Fruit fly (Drosophila melanogaster) whole organism, embryonic: ENCODE measurements around the gene CG14022.
A peak's percentile ranks its signal among the peaks of the same experiment; 100 is the strongest.

ENCODE experiments used
- Abd-B ChIP-seq: fragments of 200-800 bp; sonication (Bioruptor generic); optimal IDR thresholded peaks from 2 replicates; lab custom pipeline; 2018; ENCODE audit warnings: missing biosample characterization, mild to moderate bottlenecking, missing genetic modification characterization, moderate library complexity
- Aef1 ChIP-seq: fragments of 200-800 bp; sonication (Bioruptor generic); IDR thresholded peaks from 3 replicates; pipeline ENCODE4 v1.3.6; 2022; ENCODE audit warnings: missing biosample characterization, missing genetic modification characterization
- Bdp1 ChIP-seq: fragments of 200-800 bp; sonication (Bioruptor generic); optimal IDR thresholded peaks from 3 replicates; lab custom pipeline; 2016; ENCODE audit warnings: missing biosample characterization, missing genetic modification characterization
- Bgb ChIP-seq: fragments of 200-800 bp; sonication (Bioruptor generic); IDR thresholded peaks from 2 replicates; pipeline ENCODE4 v1.3.6; 2022; ENCODE audit warnings: missing biosample characterization, missing genetic modification characterization; ENCODE audit not compliant: partially characterized antibody
- CG10979 ChIP-seq: fragments of 200-800 bp; sonication (Bioruptor generic); optimal IDR thresholded peaks from 2 replicates; lab custom pipeline; 2018; ENCODE audit warnings: missing biosample characterization, mild to moderate bottlenecking, missing genetic modification characterization, moderate library complexity
- CG12219 ChIP-seq: fragments of 200-800 bp; sonication (Bioruptor generic); optimal IDR thresholded peaks from 3 replicates; lab custom pipeline; 2018; ENCODE audit warnings: missing biosample characterization, mild to moderate bottlenecking, missing genetic modification characterization
- CG12744 ChIP-seq: fragments of 200-800 bp; sonication (Bioruptor generic); optimal IDR thresholded peaks from 2 replicates; lab custom pipeline; 2016; ENCODE audit warnings: missing biosample characterization, missing genetic modification characterization
- CG12769 ChIP-seq: fragments of 200-800 bp; sonication (Bioruptor generic); optimal IDR thresholded peaks from 2 replicates; lab custom pipeline; 2019; ENCODE audit warnings: missing biosample characterization, mild to moderate bottlenecking, missing genetic modification characterization, moderate library complexity
- CG13424 ChIP-seq: fragments of 200-800 bp; sonication (Bioruptor generic); optimal IDR thresholded peaks from 2 replicates; lab custom pipeline; 2019; ENCODE audit warnings: missing biosample characterization, mild to moderate bottlenecking, missing genetic modification characterization, moderate library complexity
- CG17328 ChIP-seq: fragments of 200-800 bp; sonication (Bioruptor generic); IDR thresholded peaks from 2 replicates; pipeline ENCODE4 v1.3.6; 2022; ENCODE audit warnings: missing biosample characterization, missing genetic modification characterization
- CG17361 ChIP-seq: fragments of 200-800 bp; sonication (Bioruptor generic); IDR thresholded peaks from 3 replicates; pipeline ENCODE4 v1.3.6; 2022; ENCODE audit warnings: missing biosample characterization, missing genetic modification characterization
- CG17612 ChIP-seq: fragments of 200-800 bp; sonication (Bioruptor generic); IDR thresholded peaks from 2 replicates; pipeline ENCODE4 v1.3.6; 2022; ENCODE audit warnings: missing biosample characterization, missing genetic modification characterization
- CG18764 ChIP-seq: fragments of 200-800 bp; sonication (Bioruptor generic); optimal IDR thresholded peaks from 3 replicates; lab custom pipeline; 2016; ENCODE audit warnings: missing biosample characterization, missing genetic modification characterization
- CG3065 ChIP-seq: fragments of 200-800 bp; sonication (Bioruptor generic); optimal IDR thresholded peaks from 2 replicates; lab custom pipeline; 2016; ENCODE audit warnings: missing biosample characterization, missing genetic modification characterization
- CG32767 ChIP-seq: fragments of 200-800 bp; sonication (Bioruptor generic); IDR thresholded peaks from 2 replicates; pipeline ENCODE4 v1.3.6; 2022; ENCODE audit warnings: missing biosample characterization, missing genetic modification characterization
- CG33213 ChIP-seq: fragments of 200-800 bp; sonication (Bioruptor generic); optimal IDR thresholded peaks from 3 replicates; lab custom pipeline; 2016; ENCODE audit warnings: missing biosample characterization, missing genetic modification characterization
- CG3726 ChIP-seq: fragments of 200-800 bp; sonication (Bioruptor generic); IDR thresholded peaks from 3 replicates; pipeline ENCODE4, ENCODE4 v1.3.6; 2022; ENCODE audit warnings: missing biosample characterization, missing genetic modification characterization
- CG7786 ChIP-seq: fragments of 200-800 bp; sonication (Bioruptor generic); optimal IDR thresholded peaks from 2 replicates; lab custom pipeline; 2016; ENCODE audit warnings: missing biosample characterization, missing genetic modification characterization
- CG7928 ChIP-seq: fragments of 200-800 bp; sonication (Bioruptor generic); optimal IDR thresholded peaks from 2 replicates; lab custom pipeline; 2017; ENCODE audit warnings: missing biosample characterization, mild to moderate bottlenecking, missing genetic modification characterization
- D ChIP-seq, 2 experiments: fragments of 200-800 bp in 1 of 2; fragments of >200 bp in 1 of 2; sonication (Bioruptor generic) in 1 of 2; optimal IDR thresholded peaks; 2 replicates in 1 of 2; 3 replicates in 1 of 2; lab custom pipeline; 2017; ENCODE audit warnings: mild to moderate bottlenecking in 1 of 2, missing biosample characterization in 1 of 2, missing genetic modification characterization in 1 of 2, missing genetic modification reagents in 1 of 2
- D19B ChIP-seq: fragments of 200-800 bp; sonication (Bioruptor generic); optimal IDR thresholded peaks from 2 replicates; lab custom pipeline; 2017; ENCODE audit warnings: missing biosample characterization, mild to moderate bottlenecking, missing genetic modification characterization
- Dad ChIP-seq: fragments of 200-800 bp; sonication (Bioruptor generic); optimal IDR thresholded peaks from 3 replicates; lab custom pipeline; 2016; ENCODE audit warnings: missing biosample characterization, missing genetic modification characterization
- Doc3 ChIP-seq: fragments of 200-800 bp; sonication (Bioruptor generic); IDR thresholded peaks from 3 replicates; pipeline ENCODE4 v1.3.6; 2022; ENCODE audit warnings: missing biosample characterization, missing genetic modification characterization; ENCODE audit not compliant: partially characterized antibody
- HmgD ChIP-seq: fragments of 200-800 bp; sonication (Bioruptor generic); optimal IDR thresholded peaks from 3 replicates; lab custom pipeline; 2016; ENCODE audit warnings: missing biosample characterization, missing genetic modification characterization
- Hr39 ChIP-seq: fragments of >200 bp; optimal IDR thresholded peaks from 2 replicates; lab custom pipeline; 2017
- Myb ChIP-seq: fragments of 200-800 bp; sonication (Bioruptor generic); optimal IDR thresholded peaks from 2 replicates; lab custom pipeline; 2016; ENCODE audit warnings: missing biosample characterization, missing genetic modification characterization
- NfI ChIP-seq: fragments of 200-800 bp; sonication (Bioruptor generic); optimal IDR thresholded peaks from 3 replicates; lab custom pipeline; 2018; ENCODE audit warnings: missing biosample characterization, mild to moderate bottlenecking, missing genetic modification characterization, moderate library complexity
- Optix ChIP-seq: fragments of 200-800 bp; sonication (Bioruptor generic); IDR thresholded peaks from 3 replicates; pipeline ENCODE4 v1.3.6; 2022; ENCODE audit warnings: missing biosample characterization, missing genetic modification characterization
- Ravus ChIP-seq: fragments of 200-800 bp; sonication (Bioruptor generic); IDR thresholded peaks from 2 replicates; pipeline ENCODE4 v1.3.6; 2022; ENCODE audit warnings: missing biosample characterization, missing genetic modification characterization
- TFAM ChIP-seq: fragments of 200-800 bp; sonication (Bioruptor generic); optimal IDR thresholded peaks from 2 replicates; lab custom pipeline; 2017; ENCODE audit warnings: missing biosample characterization, missing genetic modification characterization, inconsistent platforms
- bowl ChIP-seq: fragments of 200-800 bp; sonication (Bioruptor generic); IDR thresholded peaks from 2 replicates; pipeline ENCODE4 v1.3.6; 2022; ENCODE audit warnings: missing biosample characterization, missing genetic modification characterization
- br ChIP-seq: fragments of >200 bp; optimal IDR thresholded peaks from 2 replicates; lab custom pipeline; 2017
- chm ChIP-seq: fragments of 200-800 bp; sonication (Bioruptor generic); IDR thresholded peaks from 2 replicates; pipeline ENCODE4 v1.3.6; 2022; ENCODE audit warnings: missing biosample characterization, missing genetic modification characterization
- dpn ChIP-seq, 2 experiments: fragments of 200-800 bp; sonication (Bioruptor generic); optimal IDR thresholded peaks; 3 replicates each; lab custom pipeline; 2016; ENCODE audit warnings: missing biosample characterization in 2 of 2, missing genetic modification characterization in 2 of 2
- fd3F ChIP-seq: fragments of 200-800 bp; sonication (Bioruptor generic); optimal IDR thresholded peaks from 2 replicates; lab custom pipeline; 2018; ENCODE audit warnings: missing biosample characterization, mild to moderate bottlenecking, missing genetic modification characterization, moderate library complexity
- insv ChIP-seq, 2 experiments: fragments of 200-800 bp; sonication (Bioruptor generic); optimal IDR thresholded peaks; 3 replicates each; lab custom pipeline; 2016 to 2018; ENCODE audit warnings: missing biosample characterization in 2 of 2, missing genetic modification characterization in 2 of 2
- jigr1 ChIP-seq: fragments of 200-800 bp; sonication (Bioruptor generic); IDR thresholded peaks from 3 replicates; pipeline ENCODE4 v1.3.6; 2022; ENCODE audit warnings: missing biosample characterization, missing genetic modification characterization
- jumu ChIP-seq: fragments of 200-800 bp; sonication (Bioruptor generic); optimal IDR thresholded peaks from 3 replicates; lab custom pipeline; 2016; ENCODE audit warnings: missing biosample characterization, missing genetic modification characterization
- klu ChIP-seq: fragments of 200-800 bp; sonication (Bioruptor generic); IDR thresholded peaks from 2 replicates; pipeline ENCODE4 v1.3.6; 2022; ENCODE audit warnings: missing biosample characterization, missing genetic modification characterization
- maf-S ChIP-seq: fragments of 200-800 bp; sonication (Bioruptor generic); optimal IDR thresholded peaks from 2 replicates; lab custom pipeline; 2016; ENCODE audit warnings: missing biosample characterization, missing genetic modification characterization
- nmo ChIP-seq: fragments of 200-800 bp; sonication (Bioruptor generic); optimal IDR thresholded peaks from 2 replicates; lab custom pipeline; 2018; ENCODE audit warnings: missing biosample characterization, mild to moderate bottlenecking, missing genetic modification characterization, moderate library complexity
- nom ChIP-seq: fragments of 200-800 bp; sonication (Bioruptor generic); optimal IDR thresholded peaks from 2 replicates; lab custom pipeline; 2017; ENCODE audit warnings: missing biosample characterization, missing genetic modification characterization, mild to moderate bottlenecking, moderate library complexity, missing genetic modification reagents
- onecut ChIP-seq: fragments of 200-800 bp; sonication (Bioruptor generic); IDR thresholded peaks from 2 replicates; pipeline ENCODE4 v1.3.6; 2022; ENCODE audit warnings: missing biosample characterization, missing genetic modification characterization
- org-1 ChIP-seq: fragments of 200-800 bp; sonication (Bioruptor generic); optimal IDR thresholded peaks from 2 replicates; lab custom pipeline; 2017; ENCODE audit warnings: missing biosample characterization, missing genetic modification characterization
- pan ChIP-seq, 4 experiments: fragments of >200 bp in 3 of 4; fragments of 200-800 bp in 1 of 4; sonication (Bioruptor generic) in 1 of 4; optimal IDR thresholded peaks in 3 of 4; IDR thresholded peaks in 1 of 4; 2 replicates each; pipeline versions ENCODE4 v1.3.6 to Lab custom; 2017 to 2022; ENCODE audit warnings: missing biosample characterization in 2 of 4, missing genetic modification characterization in 2 of 4, mixed read lengths in 1 of 4
- rib ChIP-seq: fragments of 200-800 bp; sonication (Bioruptor generic); IDR thresholded peaks from 2 replicates; pipeline ENCODE4 v1.3.6; 2022; ENCODE audit warnings: missing biosample characterization, missing genetic modification characterization
- slbo ChIP-seq: fragments of 200-800 bp; sonication (Bioruptor generic); IDR thresholded peaks from 2 replicates; pipeline ENCODE4 v1.3.6; 2022; ENCODE audit warnings: missing biosample characterization, missing genetic modification characterization
- zen2 ChIP-seq: fragments of 200-800 bp; sonication (Bioruptor generic); IDR thresholded peaks from 3 replicates; pipeline ENCODE4 v1.3.6; 2022; ENCODE audit warnings: missing biosample characterization, missing genetic modification characterization; ENCODE audit not compliant: partially characterized antibody
- zf30C ChIP-seq: fragments of 200-800 bp; sonication (Bioruptor generic); optimal IDR thresholded peaks from 3 replicates; lab custom pipeline; 2018; ENCODE audit warnings: missing biosample characterization, mild to moderate bottlenecking, missing genetic modification characterization

The CG14022 gene

dm6 chr2L:5298978-5299627 is 29.6 kb downstream of the CG14022 start (continued):
- TF ChIP-seq Doc3 (GFP tag; lab: Robert Waterston, UW), result no peak
- no peak for TF ChIP-seq D (optimal IDR thresholded peaks at IDR 0.05; lab: Kevin White, UChicago)
- TF ChIP-seq D (GFP tag; optimal IDR thresholded peaks at IDR 0.05; lab: Kevin White, UChicago), result peak; percentile 88
- TF ChIP-seq zf30C (GFP tag; lab: Kevin White, UChicago), result no peak
- TF ChIP-seq org-1 (GFP tag; lab: Kevin White, UChicago), result peak; percentile 84
- peak; percentile 54 to 75 for TF ChIP-seq dpn (GFP tag; optimal IDR thresholded peaks at IDR 0.05; lab: Kevin White, UChicago)
- no peak for TF ChIP-seq rib (GFP tag; lab: Robert Waterston, UW)
- TF ChIP-seq Dad, result no peak
- peak; percentile 21 for TF ChIP-seq CG12769 (tag; lab: Kevin White, UChicago)
- peak; percentile 68; the same call in 2 of the 3 replicates for TF ChIP-seq Optix (GFP tag; lab: Robert Waterston, UW)
- TF ChIP-seq CG3065 (GFP tag; lab: Kevin White, UChicago), result peak; percentile 38
- peak; percentile 70 for TF ChIP-seq Abd-B
- peak; percentile 94 for TF ChIP-seq CG13424 (tag; lab: Kevin White, UChicago)
- no peak for TF ChIP-seq Bgb (GFP tag; lab: Robert Waterston, UW)
- no peak for TF ChIP-seq CG17612 (GFP tag; lab: Robert Waterston, UW)
- peak; percentile 15 for TF ChIP-seq Myb (GFP tag; lab: Kevin White, UChicago)
- no peak for TF ChIP-seq CG12744
- no peak for TF ChIP-seq HmgD (GFP tag; lab: Kevin White, UChicago)
- no peak for TF ChIP-seq zen2 (GFP tag; lab: Robert Waterston, UW)
- TF ChIP-seq CG33213 (GFP tag; lab: Kevin White, UChicago), result no peak
- TF ChIP-seq nom (GFP tag; lab: Kevin White, UChicago), result no peak
- TF ChIP-seq br (lab: Kevin White, UChicago), result no peak
- TF ChIP-seq jumu (GFP tag; lab: Kevin White, UChicago), result peak; percentile 43
- TF ChIP-seq CG32767 (GFP tag; lab: Robert Waterston, UW), result peak; percentile 83
- TF ChIP-seq fd3F, result peak; percentile 23
- no peak for TF ChIP-seq insv (GFP tag; optimal IDR thresholded peaks at IDR 0.05; lab: Kevin White, UChicago)
- peak; percentile 87 for TF ChIP-seq CG17361
- TF ChIP-seq bowl (GFP tag; lab: Robert Waterston, UW), result 0 out of 2 replicates have a peak, but pooled peaks have one; percentile 17
- TF ChIP-seq Bdp1, result peak; percentile 45
- peak; percentile 78 for TF ChIP-seq chm
- TF ChIP-seq CG12219 (GFP tag; lab: Kevin White, UChicago), result peak; percentile 79
- TF ChIP-seq Hr39 (lab: Kevin White, UChicago), result no peak
- TF ChIP-seq slbo, result peak; percentile 56; the same call in 1 of the 2 replicates
- no peak for TF ChIP-seq klu (GFP tag; lab: Robert Waterston, UW)
- TF ChIP-seq CG10979 (tag; lab: Kevin White, UChicago), result peak; percentile 91
- TF ChIP-seq CG7786 (GFP tag; lab: Kevin White, UChicago), result peak; percentile 46
- TF ChIP-seq Aef1, result peak; percentile 62
- peak; percentile 14; the same call in 1 of the 2 replicates for TF ChIP-seq Ravus (GFP tag; lab: Robert Waterston, UW)
- peak; percentile 39; the same call in 1 of the 2 replicates for TF ChIP-seq onecut (GFP tag; lab: Robert Waterston, UW)
- TF ChIP-seq maf-S (GFP tag; lab: Kevin White, UChicago), result peak; percentile 47
- TF ChIP-seq NfI, result peak; percentile 70
- TF ChIP-seq CG7928, result peak; percentile 35
- TF ChIP-seq TFAM (GFP tag; lab: Kevin White, UChicago), result no peak
- TF ChIP-seq nmo (GFP tag; lab: Kevin White, UChicago), result peak; percentile 91
- TF ChIP-seq CG3726 (GFP tag; lab: Robert Waterston, UW), result no peak
- peak; percentile 71; the same call in 1 of the 3 replicates for TF ChIP-seq jigr1 (GFP tag; lab: Robert Waterston, UW)
- TF ChIP-seq CG18764 (GFP tag; lab: Kevin White, UChicago), result peak; percentile 28
- no peak for TF ChIP-seq pan (optimal IDR thresholded peaks at IDR 0.05; lab: Kevin White, UChicago)
- peak in 1 of 2 experiments; percentile 54 for TF ChIP-seq pan (GFP tag; optimal IDR thresholded peaks at IDR 0.05 in 1 of 2, IDR thresholded peaks at IDR 0.05 in 1 of 2)
- peak; percentile 3 for TF ChIP-seq D19B (GFP tag; lab: Kevin White, UChicago)
- TF ChIP-seq CG17328 (GFP tag; lab: Robert Waterston, UW), result peak; percentile 72
